In the genomic region with DNA sequence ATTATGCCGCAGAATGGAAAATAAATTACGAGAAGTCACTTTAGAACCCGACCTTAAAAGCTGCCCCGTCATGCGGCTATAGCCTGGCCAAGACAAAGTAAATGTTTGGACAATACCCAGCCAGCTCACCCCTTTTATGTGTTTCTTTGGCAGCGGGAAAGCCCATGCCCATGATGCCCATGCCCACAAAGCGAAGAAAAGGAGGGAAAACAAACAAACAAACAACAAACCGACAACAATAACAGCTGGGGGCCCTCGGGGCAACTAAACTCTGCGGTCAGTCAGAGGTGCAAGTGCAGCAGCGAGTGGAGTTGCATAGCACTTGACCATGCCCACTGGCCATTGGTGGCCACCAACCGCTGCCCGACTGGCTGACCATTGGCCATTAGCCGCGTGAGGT, we compare ENCODE assay signal across 2 fruit fly cellular contexts.
TF ChIP-seq lines count a peak whose summit lies in the region.

No protein-coding gene starts in this region.

- TF ChIP-seq CTCF in whole organism, embryonic (GFP tag; optimal IDR thresholded peaks at IDR 0.05; lab: Kevin White, UChicago): no peak

TF ChIP-seq in whole organism, embryonic, 481 proteins besides CTCF, POLR2A, EP300 and RAD21:
- TF ChIP-seq Hr78 (GFP tag; optimal IDR thresholded peaks at IDR 0.05; lab: Kevin White, UChicago) (peak in 1 of 2 experiments; percentile 33), kni (GFP tag; optimal IDR thresholded peaks at IDR 0.05; lab: Kevin White, UChicago) (peak; percentile 64), nom (GFP tag; optimal IDR thresholded peaks at IDR 0.05; lab: Kevin White, UChicago) (no peak), Nf-YB (GFP tag; optimal IDR thresholded peaks at IDR 0.05; lab: Kevin White, UChicago) (peak; percentile 20), Ets65A (GFP tag; lab: Kevin White, UChicago) (peak; percentile 22)
TF ChIP-seq in whole organism, embryonic: peak in this region for 4.

TF ChIP-seq in whole organism, prepupa, 60 proteins besides CTCF, POLR2A, EP300 and RAD21:
- TF ChIP-seq Sox14 (GFP tag; optimal IDR thresholded peaks at IDR 0.05; lab: Kevin White, UChicago) (no peak), Blimp-1 (GFP tag; optimal IDR thresholded peaks at IDR 0.05; lab: Kevin White, UChicago) (no peak), dsx (GFP tag; optimal IDR thresholded peaks at IDR 0.05; lab: Kevin White, UChicago; ENCODE audit: poor library complexity, severe bottlenecking) (peak; percentile 9), Hr38 (GFP tag; optimal IDR thresholded peaks at IDR 0.05; lab: Kevin White, UChicago) (no peak), CG8319 (GFP tag; optimal IDR thresholded peaks at IDR 0.05; lab: Kevin White, UChicago) (no peak), Ets96B (tag; optimal IDR thresholded peaks at IDR 0.05; lab: Kevin White, UChicago) (no peak), CG6808 (GFP tag; optimal IDR thresholded peaks at IDR 0.05; lab: Kevin White, UChicago) (peak; percentile 71)
